Fruit fly (Drosophila melanogaster) whole organism, embryonic: ENCODE measurements around the gene Nrx-IV.
A peak's percentile ranks its signal among the peaks of the same experiment; 100 is the strongest.

Experiments used
- Atf6 ChIP-seq: fragments of 200-800 bp; sonication (Bioruptor generic); IDR thresholded peaks from 2 replicates; pipeline ENCODE4 v1.3.6; 2022; ENCODE audit warnings: missing biosample characterization, missing genetic modification characterization
- CG10565 ChIP-seq: fragments of 200-800 bp; sonication (Bioruptor generic); optimal IDR thresholded peaks from 3 replicates; lab custom pipeline; 2016; ENCODE audit warnings: missing biosample characterization, mild to moderate bottlenecking, missing genetic modification characterization
- CG14441 ChIP-seq: fragments of 200-800 bp; sonication (Bioruptor generic); IDR thresholded peaks from 2 replicates; pipeline ENCODE4 v1.3.6; 2022; ENCODE audit warnings: missing biosample characterization, missing genetic modification characterization
- CG15601 ChIP-seq: fragments of 200-800 bp; sonication (Bioruptor generic); optimal IDR thresholded peaks from 3 replicates; lab custom pipeline; 2019; ENCODE audit warnings: missing biosample characterization, mild to moderate bottlenecking, missing genetic modification characterization, moderate library complexity
- CG17328 ChIP-seq: fragments of 200-800 bp; sonication (Bioruptor generic); IDR thresholded peaks from 2 replicates; pipeline ENCODE4 v1.3.6; 2022; ENCODE audit warnings: missing biosample characterization, missing genetic modification characterization
- CG17802 ChIP-seq: fragments of 200-800 bp; sonication (Bioruptor generic); optimal IDR thresholded peaks from 2 replicates; lab custom pipeline; 2018; ENCODE audit warnings: missing biosample characterization, mild to moderate bottlenecking, missing genetic modification characterization, moderate library complexity
- CG18599 ChIP-seq: fragments of 200-800 bp; sonication (Bioruptor generic); optimal IDR thresholded peaks from 3 replicates; lab custom pipeline; 2017; ENCODE audit warnings: missing biosample characterization, missing genetic modification characterization, mild to moderate bottlenecking, moderate library complexity, missing genetic modification reagents
- CG18619 ChIP-seq: fragments of 200-800 bp; sonication (Bioruptor generic); optimal IDR thresholded peaks from 3 replicates; lab custom pipeline; 2017; ENCODE audit warnings: missing biosample characterization, mild to moderate bottlenecking, missing genetic modification characterization
- CG2202 ChIP-seq: fragments of 200-800 bp; sonication (Bioruptor generic); optimal IDR thresholded peaks from 2 replicates; lab custom pipeline; 2018; ENCODE audit warnings: missing biosample characterization, mild to moderate bottlenecking, missing genetic modification characterization
- CG2712 ChIP-seq: fragments of 200-800 bp; optimal IDR thresholded peaks from 3 replicates; lab custom pipeline; 2019; ENCODE audit warnings: missing biosample characterization, mild to moderate bottlenecking, missing genetic modification characterization, moderate library complexity
- CG2889 ChIP-seq: fragments of 200-800 bp; sonication (Bioruptor generic); IDR thresholded peaks from 3 replicates; pipeline ENCODE4 v1.3.6; 2022; ENCODE audit warnings: missing biosample characterization, missing genetic modification characterization
- CG30020 ChIP-seq: fragments of 200-800 bp; optimal IDR thresholded peaks from 2 replicates; lab custom pipeline; 2019; ENCODE audit warnings: missing biosample characterization, mild to moderate bottlenecking, missing genetic modification characterization, moderate library complexity
- CG31388 ChIP-seq: fragments of 200-800 bp; sonication (Bioruptor generic); optimal IDR thresholded peaks from 2 replicates; lab custom pipeline; 2016; ENCODE audit warnings: missing biosample characterization, missing genetic modification characterization
- CG34224 ChIP-seq: fragments of 200-800 bp; sonication (Bioruptor generic); IDR thresholded peaks from 3 replicates; pipeline ENCODE4 v1.3.6; 2022; ENCODE audit warnings: missing biosample characterization, missing genetic modification characterization; ENCODE audit not compliant: partially characterized antibody
- CG3838 ChIP-seq: fragments of 200-800 bp; sonication (Bioruptor generic); optimal IDR thresholded peaks from 3 replicates; lab custom pipeline; 2016; ENCODE audit warnings: missing biosample characterization, missing genetic modification characterization
- CG4617 ChIP-seq: fragments of 200-800 bp; sonication (Bioruptor generic); optimal IDR thresholded peaks from 3 replicates; lab custom pipeline; 2016; ENCODE audit warnings: missing biosample characterization, missing genetic modification characterization, borderline replicate concordance
- CG7786 ChIP-seq: fragments of 200-800 bp; sonication (Bioruptor generic); optimal IDR thresholded peaks from 2 replicates; lab custom pipeline; 2016; ENCODE audit warnings: missing biosample characterization, missing genetic modification characterization
- CG8290 ChIP-seq, 3 experiments: fragments of 200-800 bp; sonication (Bioruptor generic); optimal IDR thresholded peaks; 2 replicates each; lab custom pipeline; 2016 to 2019; ENCODE audit warnings: missing biosample characterization in 3 of 3, missing genetic modification characterization in 3 of 3, mild to moderate bottlenecking in 2 of 3, moderate library complexity in 1 of 3
- CG8924 ChIP-seq: fragments of 200-800 bp; optimal IDR thresholded peaks from 3 replicates; lab custom pipeline; 2019; ENCODE audit warnings: missing biosample characterization, mild to moderate bottlenecking, missing genetic modification characterization, moderate library complexity
- Deaf1 ChIP-seq: fragments of 200-800 bp; optimal IDR thresholded peaks from 3 replicates; lab custom pipeline; 2019; ENCODE audit warnings: missing biosample characterization, mild to moderate bottlenecking, missing genetic modification characterization, moderate library complexity
- Doc2 ChIP-seq: fragments of 200-800 bp; sonication (Bioruptor generic); IDR thresholded peaks from 2 replicates; pipeline ENCODE4 v1.3.6; 2022; ENCODE audit warnings: missing biosample characterization, missing genetic modification characterization
- Doc3 ChIP-seq: fragments of 200-800 bp; sonication (Bioruptor generic); IDR thresholded peaks from 3 replicates; pipeline ENCODE4 v1.3.6; 2022; ENCODE audit warnings: missing biosample characterization, missing genetic modification characterization; ENCODE audit not compliant: partially characterized antibody
- GATAe ChIP-seq: fragments of 200-800 bp; sonication (Bioruptor generic); conservative IDR thresholded peaks from 2 replicates; pipeline ENCODE4 v1.3.6; 2022; ENCODE audit warnings: missing biosample characterization, missing genetic modification characterization
- HmgD ChIP-seq: fragments of 200-800 bp; sonication (Bioruptor generic); optimal IDR thresholded peaks from 3 replicates; lab custom pipeline; 2016; ENCODE audit warnings: missing biosample characterization, missing genetic modification characterization
- Hsf ChIP-seq: fragments of 200-800 bp; sonication (Bioruptor generic); optimal IDR thresholded peaks from 3 replicates; lab custom pipeline; 2016; ENCODE audit warnings: missing biosample characterization, missing genetic modification characterization
- MBD-R2 ChIP-seq: fragments of 200-800 bp; sonication (Bioruptor generic); IDR thresholded peaks from 2 replicates; pipeline ENCODE4 v1.3.6; 2022; ENCODE audit warnings: missing biosample characterization, missing genetic modification characterization
- NK7.1 ChIP-seq: fragments of 200-800 bp; sonication (Bioruptor generic); optimal IDR thresholded peaks from 3 replicates; lab custom pipeline; 2016; ENCODE audit warnings: missing biosample characterization, missing genetic modification characterization
- Nf-YA ChIP-seq: fragments of 200-800 bp; sonication (Bioruptor generic); IDR thresholded peaks from 2 replicates; pipeline ENCODE4 v1.3.6; 2022; ENCODE audit warnings: missing biosample characterization, missing genetic modification characterization
- Six4 ChIP-seq: fragments of 200-800 bp; sonication (Bioruptor generic); optimal IDR thresholded peaks from 2 replicates; lab custom pipeline; 2016; ENCODE audit warnings: missing biosample characterization, missing genetic modification characterization
- Taf1 ChIP-seq: fragments of 200-800 bp; sonication (Bioruptor generic); IDR thresholded peaks from 2 replicates; pipeline ENCODE4 v1.3.6; 2022; ENCODE audit warnings: missing biosample characterization, missing genetic modification characterization
- amos ChIP-seq: fragments of 200-800 bp; sonication (Bioruptor generic); IDR thresholded peaks from 2 replicates; pipeline ENCODE4 v1.3.6; 2022; ENCODE audit warnings: missing biosample characterization, missing genetic modification characterization; ENCODE audit not compliant: partially characterized antibody
- az2 ChIP-seq: fragments of 200-800 bp; sonication (Bioruptor generic); optimal IDR thresholded peaks from 3 replicates; lab custom pipeline; 2016; ENCODE audit warnings: missing biosample characterization, missing genetic modification characterization
- cas ChIP-seq: fragments of 200-800 bp; sonication (Bioruptor generic); IDR thresholded peaks from 2 replicates; pipeline ENCODE4 v1.3.6; 2022; ENCODE audit warnings: missing biosample characterization, missing genetic modification characterization
- dmrt99B ChIP-seq: fragments of 200-800 bp; sonication (Bioruptor generic); optimal IDR thresholded peaks from 2 replicates; lab custom pipeline; 2018; ENCODE audit warnings: missing biosample characterization, mild to moderate bottlenecking, missing genetic modification characterization, moderate library complexity
- gfzf ChIP-seq: fragments of 200-800 bp; sonication (Bioruptor generic); optimal IDR thresholded peaks from 2 replicates; lab custom pipeline; 2016; ENCODE audit warnings: missing biosample characterization, mild to moderate bottlenecking, missing genetic modification characterization, moderate library complexity
- gsb ChIP-seq: fragments of 200-800 bp; sonication (Bioruptor generic); IDR thresholded peaks from 2 replicates; pipeline ENCODE4 v1.3.6; 2022; ENCODE audit warnings: missing biosample characterization, missing genetic modification characterization
- ham ChIP-seq: fragments of 200-800 bp; sonication (Bioruptor generic); IDR thresholded peaks from 2 replicates; pipeline ENCODE4 v1.3.6; 2022; ENCODE audit warnings: missing biosample characterization, missing genetic modification characterization
- lbe ChIP-seq: fragments of 200-800 bp; sonication (Bioruptor generic); optimal IDR thresholded peaks from 2 replicates; lab custom pipeline; 2016; ENCODE audit warnings: missing biosample characterization, mild to moderate bottlenecking, missing genetic modification characterization
- lilli ChIP-seq: fragments of 200-800 bp; sonication (Bioruptor generic); optimal IDR thresholded peaks from 3 replicates; lab custom pipeline; 2016; ENCODE audit warnings: missing biosample characterization, missing genetic modification characterization
- onecut ChIP-seq: fragments of 200-800 bp; sonication (Bioruptor generic); IDR thresholded peaks from 2 replicates; pipeline ENCODE4 v1.3.6; 2022; ENCODE audit warnings: missing biosample characterization, missing genetic modification characterization
- org-1 ChIP-seq: fragments of 200-800 bp; sonication (Bioruptor generic); optimal IDR thresholded peaks from 2 replicates; lab custom pipeline; 2017; ENCODE audit warnings: missing biosample characterization, missing genetic modification characterization
- pzg ChIP-seq: fragments of 200-800 bp; sonication (Bioruptor generic); optimal IDR thresholded peaks from 3 replicates; lab custom pipeline; 2018; ENCODE audit warnings: missing biosample characterization, mild to moderate bottlenecking, missing genetic modification characterization, moderate library complexity
- sc ChIP-seq, 3 experiments: fragments of >200 bp in 2 of 3; fragments of 200-800 bp in 1 of 3; sonication (Bioruptor generic) in 1 of 3; optimal IDR thresholded peaks; 2 replicates in 2 of 3; 3 replicates in 1 of 3; lab custom pipeline; 2017; ENCODE audit warnings: mild to moderate bottlenecking in 1 of 3, missing biosample characterization in 1 of 3, missing genetic modification characterization in 1 of 3, missing genetic modification reagents in 1 of 3
- sqz ChIP-seq: fragments of 200-800 bp; sonication (Bioruptor generic); optimal IDR thresholded peaks from 3 replicates; lab custom pipeline; 2018; ENCODE audit warnings: missing biosample characterization, mild to moderate bottlenecking, missing genetic modification characterization
- sr ChIP-seq: fragments of 200-800 bp; sonication (Bioruptor generic); IDR thresholded peaks from 3 replicates; pipeline ENCODE4 v1.3.6; 2022; ENCODE audit warnings: missing biosample characterization, missing genetic modification characterization
- toy ChIP-seq: fragments of 200-800 bp; sonication (Bioruptor generic); IDR thresholded peaks from 2 replicates; pipeline ENCODE4 v1.3.6; 2022; ENCODE audit warnings: missing biosample characterization, missing genetic modification characterization
- trem ChIP-seq: fragments of 200-800 bp; optimal IDR thresholded peaks from 3 replicates; lab custom pipeline; 2019; ENCODE audit warnings: missing biosample characterization, mild to moderate bottlenecking, missing genetic modification characterization, moderate library complexity
- tup ChIP-seq: fragments of 200-800 bp; sonication (Bioruptor generic); optimal IDR thresholded peaks from 2 replicates; lab custom pipeline; 2016; ENCODE audit warnings: missing biosample characterization, mild to moderate bottlenecking, missing genetic modification characterization, moderate library complexity
- unpg ChIP-seq: fragments of 200-800 bp; sonication (Bioruptor generic); optimal IDR thresholded peaks from 3 replicates; lab custom pipeline; 2018; ENCODE audit warnings: missing biosample characterization, mild to moderate bottlenecking, missing genetic modification characterization, moderate library complexity
- wdn ChIP-seq: fragments of 200-800 bp; sonication (Bioruptor generic); IDR thresholded peaks from 2 replicates; pipeline ENCODE4 v1.3.6; 2022; ENCODE audit warnings: missing biosample characterization, missing genetic modification characterization
- zen ChIP-seq: fragments of 200-800 bp; sonication (Bioruptor generic); optimal IDR thresholded peaks from 3 replicates; lab custom pipeline; 2018; ENCODE audit warnings: missing biosample characterization, mild to moderate bottlenecking, missing genetic modification characterization, moderate library complexity

The Nrx-IV gene

dm6 chr3L:12205848-12206247 is 59.5 kb downstream of the Nrx-IV start, which contains the start of gene Tsen54 (continued):
- peak; percentile 44 for TF ChIP-seq CG4617 (GFP tag; lab: Kevin White, UChicago)
- no peak for TF ChIP-seq dmrt99B (tag; lab: Kevin White, UChicago)
- no peak for TF ChIP-seq CG2202 (tag; lab: Kevin White, UChicago)
- peak; percentile 77 for TF ChIP-seq gfzf (GFP tag; lab: Kevin White, UChicago)
- TF ChIP-seq CG17802 (tag; lab: Kevin White, UChicago): no peak
- no peak for TF ChIP-seq Nf-YA
- no peak for TF ChIP-seq unpg (GFP tag; lab: Kevin White, UChicago)
- no peak for TF ChIP-seq zen
- no peak for TF ChIP-seq HmgD (GFP tag; lab: Kevin White, UChicago)
- TF ChIP-seq Atf6 (GFP tag; lab: Robert Waterston, UW): no peak
- TF ChIP-seq Taf1: no peak
- TF ChIP-seq lbe (GFP tag; lab: Kevin White, UChicago): no peak
- TF ChIP-seq Doc2 (GFP tag; lab: Robert Waterston, UW): no peak
- peak; percentile 66 for TF ChIP-seq pzg (GFP tag; lab: Kevin White, UChicago)
- TF ChIP-seq Hsf: no peak
- TF ChIP-seq trem (tag; lab: Kevin White, UChicago): no peak
- no peak for TF ChIP-seq toy (GFP tag; lab: Robert Waterston, UW)
- TF ChIP-seq amos (GFP tag; lab: Robert Waterston, UW): peak; percentile 75; the same call in 1 of the 2 replicates
- TF ChIP-seq CG8290 (GFP tag; optimal IDR thresholded peaks at IDR 0.05; lab: Kevin White, UChicago): no peak
- no peak for TF ChIP-seq CG8290 (tag; optimal IDR thresholded peaks at IDR 0.05; lab: Kevin White, UChicago)
- TF ChIP-seq tup (GFP tag; lab: Kevin White, UChicago): no peak
- TF ChIP-seq org-1: no peak
- peak; percentile 58; the same call in 2 of the 3 replicates for TF ChIP-seq Doc3
- no peak for TF ChIP-seq CG10565 (GFP tag; lab: Kevin White, UChicago)
- TF ChIP-seq CG2712 (tag; lab: Kevin White, UChicago): no peak
- no peak for TF ChIP-seq onecut (GFP tag; lab: Robert Waterston, UW)
- TF ChIP-seq GATAe (GFP tag; lab: Robert Waterston, UW): no peak
- no peak for TF ChIP-seq cas (GFP tag; lab: Robert Waterston, UW)
- no peak for TF ChIP-seq CG31388 (GFP tag; lab: Kevin White, UChicago)
- no peak for TF ChIP-seq NK7.1 (GFP tag; lab: Kevin White, UChicago)
- TF ChIP-seq CG18599 (GFP tag; lab: Kevin White, UChicago): no peak
- TF ChIP-seq CG15601: no peak
- TF ChIP-seq ham: no peak
- no peak for TF ChIP-seq CG18619 (GFP tag; lab: Kevin White, UChicago)
- TF ChIP-seq CG34224 (GFP tag; lab: Robert Waterston, UW): peak; percentile 77
- no peak for TF ChIP-seq sqz
- TF ChIP-seq CG14441 (GFP tag; lab: Robert Waterston, UW): no peak
- no peak for TF ChIP-seq Deaf1 (tag; lab: Kevin White, UChicago)
- peak; percentile 55; the same call in 1 of the 2 replicates for TF ChIP-seq MBD-R2
- TF ChIP-seq CG3838 (GFP tag; lab: Kevin White, UChicago): no peak
- no peak for TF ChIP-seq lilli (GFP tag; lab: Kevin White, UChicago)
- TF ChIP-seq CG7786: no peak
- no peak for TF ChIP-seq az2
- TF ChIP-seq wdn (GFP tag; lab: Robert Waterston, UW): no peak
- no peak for TF ChIP-seq sr (GFP tag; lab: Robert Waterston, UW)
- TF ChIP-seq gsb (GFP tag; lab: Robert Waterston, UW): no peak
- TF ChIP-seq Six4 (GFP tag; lab: Kevin White, UChicago): no peak
- no peak for TF ChIP-seq CG8924 (tag; lab: Kevin White, UChicago)
- no peak for TF ChIP-seq CG30020 (tag; lab: Kevin White, UChicago)
- no peak for TF ChIP-seq CG17328 (GFP tag; lab: Robert Waterston, UW)
- TF ChIP-seq CG2889 (GFP tag; lab: Robert Waterston, UW): no peak
- TF ChIP-seq sc (optimal IDR thresholded peaks at IDR 0.05; lab: Kevin White, UChicago): no peak
- TF ChIP-seq sc (GFP tag; optimal IDR thresholded peaks at IDR 0.05; lab: Kevin White, UChicago): no peak
